Fruit fly (Drosophila melanogaster) whole organism, embryonic: ENCODE data around the gene CG6659.

Experiments
- Antp ChIP-seq: fragments of 200-800 bp; sonication (Bioruptor generic); optimal IDR thresholded peaks from 3 replicates; lab custom pipeline; 2016; ENCODE audit warnings: missing biosample characterization, missing genetic modification characterization
- Awh ChIP-seq: fragments of 200-800 bp; sonication (Bioruptor generic); IDR thresholded peaks from 2 replicates; pipeline ENCODE4, ENCODE4 v1.3.6; 2022; ENCODE audit warnings: missing biosample characterization, missing genetic modification characterization
- CG10147 ChIP-seq: fragments of 200-800 bp; sonication (Bioruptor generic); optimal IDR thresholded peaks from 2 replicates; lab custom pipeline; 2019; ENCODE audit warnings: missing biosample characterization, mild to moderate bottlenecking, missing genetic modification characterization, moderate library complexity
- CG11398 ChIP-seq: fragments of 200-800 bp; sonication (Bioruptor generic); optimal IDR thresholded peaks from 2 replicates; lab custom pipeline; 2016; ENCODE audit warnings: missing biosample characterization, missing genetic modification characterization
- CG12155 ChIP-seq: fragments of 200-800 bp; sonication (Bioruptor generic); optimal IDR thresholded peaks from 3 replicates; lab custom pipeline; 2016; ENCODE audit warnings: missing biosample characterization, missing genetic modification characterization
- CG13775 ChIP-seq: fragments of 200-800 bp; sonication (Bioruptor generic); optimal IDR thresholded peaks from 3 replicates; lab custom pipeline; 2017; ENCODE audit warnings: missing biosample characterization, mild to moderate bottlenecking, missing genetic modification characterization
- CG14667 ChIP-seq: fragments of 200-800 bp; sonication (Bioruptor generic); IDR thresholded peaks from 2 replicates; pipeline ENCODE4 v1.3.6; 2022; ENCODE audit warnings: missing biosample characterization, missing genetic modification characterization
- CG15011 ChIP-seq: fragments of 200-800 bp; sonication (Bioruptor generic); optimal IDR thresholded peaks from 3 replicates; lab custom pipeline; 2018; ENCODE audit warnings: missing biosample characterization, mild to moderate bottlenecking, missing genetic modification characterization
- CG16815 ChIP-seq: fragments of 200-800 bp; sonication (Bioruptor generic); optimal IDR thresholded peaks from 3 replicates; lab custom pipeline; 2017; ENCODE audit warnings: missing biosample characterization, mild to moderate bottlenecking, missing genetic modification characterization
- CG17912 ChIP-seq: fragments of 200-800 bp; sonication (Bioruptor generic); optimal IDR thresholded peaks from 2 replicates; lab custom pipeline; 2018; ENCODE audit warnings: missing biosample characterization, mild to moderate bottlenecking, missing genetic modification characterization
- CG18599 ChIP-seq: fragments of 200-800 bp; sonication (Bioruptor generic); optimal IDR thresholded peaks from 3 replicates; lab custom pipeline; 2017; ENCODE audit warnings: missing biosample characterization, missing genetic modification characterization, mild to moderate bottlenecking, moderate library complexity, missing genetic modification reagents
- CG2875 ChIP-seq: fragments of 200-800 bp; sonication (Bioruptor generic); optimal IDR thresholded peaks from 2 replicates; lab custom pipeline; 2017; ENCODE audit warnings: missing biosample characterization, mild to moderate bottlenecking, missing genetic modification characterization, missing genetic modification reagents
- CG30020 ChIP-seq: fragments of 200-800 bp; optimal IDR thresholded peaks from 2 replicates; lab custom pipeline; 2019; ENCODE audit warnings: missing biosample characterization, mild to moderate bottlenecking, missing genetic modification characterization, moderate library complexity
- CG31224 ChIP-seq: fragments of 200-800 bp; sonication (Bioruptor generic); IDR thresholded peaks from 2 replicates; pipeline ENCODE4 v1.3.6; 2022; ENCODE audit warnings: missing biosample characterization, missing genetic modification characterization
- CG5953 ChIP-seq: fragments of 200-800 bp; sonication (Bioruptor generic); IDR thresholded peaks from 2 replicates; pipeline ENCODE4 v1.3.6; 2022; ENCODE audit warnings: missing biosample characterization, missing genetic modification characterization
- CG6654 ChIP-seq: fragments of 200-800 bp; sonication (Bioruptor generic); optimal IDR thresholded peaks from 2 replicates; lab custom pipeline; 2017; ENCODE audit warnings: missing biosample characterization, mild to moderate bottlenecking, missing genetic modification characterization
- CG6765 ChIP-seq: fragments of 200-800 bp; sonication (Bioruptor generic); optimal IDR thresholded peaks from 3 replicates; lab custom pipeline; 2017; ENCODE audit warnings: missing biosample characterization, mild to moderate bottlenecking, missing genetic modification characterization
- CG7372 ChIP-seq: fragments of 200-800 bp; sonication (Bioruptor generic); IDR thresholded peaks from 2 replicates; pipeline ENCODE4 v1.3.6; 2022; ENCODE audit warnings: missing biosample characterization, missing genetic modification characterization
- CG8478 ChIP-seq: fragments of >200 bp; optimal IDR thresholded peaks from 2 replicates; lab custom pipeline; 2018
- CG8924 ChIP-seq: fragments of 200-800 bp; optimal IDR thresholded peaks from 3 replicates; lab custom pipeline; 2019; ENCODE audit warnings: missing biosample characterization, mild to moderate bottlenecking, missing genetic modification characterization, moderate library complexity
- CHES-1-like ChIP-seq: fragments of 200-800 bp; sonication (Bioruptor generic); optimal IDR thresholded peaks from 2 replicates; lab custom pipeline; 2016; ENCODE audit warnings: missing biosample characterization, missing genetic modification characterization
- Dbx ChIP-seq: fragments of 200-800 bp; sonication (Bioruptor generic); IDR thresholded peaks from 3 replicates; pipeline ENCODE4 v1.3.6; 2022; ENCODE audit warnings: missing biosample characterization, missing genetic modification characterization
- Dp ChIP-seq: fragments of 200-800 bp; sonication (Bioruptor generic); optimal IDR thresholded peaks from 2 replicates; lab custom pipeline; 2018; ENCODE audit warnings: missing biosample characterization, mild to moderate bottlenecking, missing genetic modification characterization, moderate library complexity
- HLH3B ChIP-seq: fragments of 200-800 bp; sonication (Bioruptor generic); IDR thresholded peaks from 2 replicates; pipeline ENCODE4 v1.3.6; 2022; ENCODE audit warnings: missing biosample characterization, missing genetic modification characterization
- Hand ChIP-seq: fragments of 200-800 bp; sonication (Bioruptor generic); optimal IDR thresholded peaks from 2 replicates; lab custom pipeline; 2017; ENCODE audit warnings: mild to moderate bottlenecking, missing biosample characterization, missing genetic modification reagents, missing genetic modification characterization
- Hmr ChIP-seq: fragments of 200-800 bp; sonication (Bioruptor generic); optimal IDR thresholded peaks from 3 replicates; lab custom pipeline; 2017; ENCODE audit warnings: mild to moderate bottlenecking, missing biosample characterization, missing genetic modification reagents, missing genetic modification characterization
- Hsf ChIP-seq: fragments of 200-800 bp; sonication (Bioruptor generic); optimal IDR thresholded peaks from 3 replicates; lab custom pipeline; 2016; ENCODE audit warnings: missing biosample characterization, missing genetic modification characterization
- Lhr ChIP-seq: fragments of 200-800 bp; sonication (Bioruptor generic); optimal IDR thresholded peaks from 3 replicates; lab custom pipeline; 2017; ENCODE audit warnings: mild to moderate bottlenecking, missing biosample characterization, missing genetic modification reagents, missing genetic modification characterization
- Mes4 ChIP-seq: fragments of 200-800 bp; sonication (Bioruptor generic); optimal IDR thresholded peaks from 2 replicates; lab custom pipeline; 2016; ENCODE audit warnings: missing biosample characterization, missing genetic modification characterization
- Mrtf ChIP-seq: fragments of 200-800 bp; sonication (Bioruptor generic); IDR thresholded peaks from 3 replicates; pipeline ENCODE4 v1.3.6; 2022; ENCODE audit warnings: missing biosample characterization, missing genetic modification characterization
- Opbp ChIP-seq: fragments of 200-800 bp; sonication (Bioruptor generic); IDR thresholded peaks from 3 replicates; pipeline ENCODE4 v1.3.6; 2022; ENCODE audit warnings: missing biosample characterization, missing genetic modification characterization; ENCODE audit not compliant: partially characterized antibody
- Six4 ChIP-seq: fragments of 200-800 bp; sonication (Bioruptor generic); optimal IDR thresholded peaks from 2 replicates; lab custom pipeline; 2016; ENCODE audit warnings: missing biosample characterization, missing genetic modification characterization
- Sox102F ChIP-seq: fragments of 200-800 bp; sonication (Bioruptor generic); optimal IDR thresholded peaks from 2 replicates; lab custom pipeline; 2018; ENCODE audit warnings: missing biosample characterization, mild to moderate bottlenecking, missing genetic modification characterization, moderate library complexity
- Spps ChIP-seq: fragments of 200-800 bp; sonication (Bioruptor generic); optimal IDR thresholded peaks from 2 replicates; lab custom pipeline; 2018; ENCODE audit warnings: missing biosample characterization, mild to moderate bottlenecking, missing genetic modification characterization
- Trl ChIP-seq, 3 experiments: fragments of >200 bp in 2 of 3; fragments of 200-800 bp in 1 of 3; sonication (Bioruptor generic) in 1 of 3; optimal IDR thresholded peaks; 2 replicates in 1 of 3; 3 replicates in 2 of 3; lab custom pipeline; 2016 to 2017; ENCODE audit warnings: missing biosample characterization in 1 of 3, missing genetic modification characterization in 1 of 3
- Usf ChIP-seq: fragments of 200-800 bp; sonication (Bioruptor generic); optimal IDR thresholded peaks from 2 replicates; lab custom pipeline; 2017; ENCODE audit warnings: missing genotype, missing biosample characterization, missing genetic modification characterization
- YL-1 ChIP-seq: fragments of 200-800 bp; sonication (Bioruptor generic); optimal IDR thresholded peaks from 3 replicates; lab custom pipeline; 2017; ENCODE audit warnings: missing biosample characterization, mild to moderate bottlenecking, missing genetic modification characterization
- ato ChIP-seq: fragments of 200-800 bp; sonication (Bioruptor generic); IDR thresholded peaks from 2 replicates; pipeline ENCODE4 v1.3.6; 2022; ENCODE audit warnings: missing biosample characterization, missing genetic modification characterization; ENCODE audit not compliant: partially characterized antibody
- chm ChIP-seq: fragments of 200-800 bp; sonication (Bioruptor generic); IDR thresholded peaks from 2 replicates; pipeline ENCODE4 v1.3.6; 2022; ENCODE audit warnings: missing biosample characterization, missing genetic modification characterization
- chn ChIP-seq: fragments of 200-800 bp; sonication (Bioruptor generic); optimal IDR thresholded peaks from 2 replicates; lab custom pipeline; 2016; ENCODE audit warnings: missing biosample characterization, missing genetic modification characterization
- danr ChIP-seq: fragments of 200-800 bp; sonication (Bioruptor generic); IDR thresholded peaks from 2 replicates; pipeline ENCODE4 v1.3.6; 2022; ENCODE audit warnings: missing biosample characterization, missing genetic modification characterization
- gsb-n ChIP-seq: fragments of 200-800 bp; sonication (Bioruptor generic); optimal IDR thresholded peaks from 3 replicates; lab custom pipeline; 2018; ENCODE audit warnings: missing biosample characterization, mild to moderate bottlenecking, missing genetic modification characterization
- ham ChIP-seq: fragments of 200-800 bp; sonication (Bioruptor generic); IDR thresholded peaks from 2 replicates; pipeline ENCODE4 v1.3.6; 2022; ENCODE audit warnings: missing biosample characterization, missing genetic modification characterization
- mld ChIP-seq: fragments of 200-800 bp; sonication (Bioruptor generic); IDR thresholded peaks from 3 replicates; pipeline ENCODE4 v1.3.6; 2022; ENCODE audit warnings: missing biosample characterization, missing genetic modification characterization; ENCODE audit not compliant: partially characterized antibody
- nerfin-2 ChIP-seq: fragments of 200-800 bp; sonication (Bioruptor generic); IDR thresholded peaks from 2 replicates; pipeline ENCODE4 v1.3.6; 2022; ENCODE audit warnings: missing biosample characterization, missing genetic modification characterization; ENCODE audit not compliant: partially characterized antibody
- pfk ChIP-seq: fragments of 200-800 bp; sonication (Bioruptor generic); optimal IDR thresholded peaks from 2 replicates; lab custom pipeline; 2018; ENCODE audit warnings: missing biosample characterization, mild to moderate bottlenecking, missing genetic modification characterization, moderate library complexity
- row ChIP-seq: fragments of 200-800 bp; sonication (Bioruptor generic); IDR thresholded peaks from 3 replicates; pipeline ENCODE4 v1.3.6; 2022; ENCODE audit warnings: missing biosample characterization, missing genetic modification characterization
- salm ChIP-seq: fragments of 200-800 bp; sonication (Bioruptor generic); optimal IDR thresholded peaks from 2 replicates; lab custom pipeline; 2018; ENCODE audit warnings: missing biosample characterization, mild to moderate bottlenecking, missing genetic modification characterization
- tin ChIP-seq: fragments of 200-800 bp; sonication (Bioruptor generic); optimal IDR thresholded peaks from 3 replicates; lab custom pipeline; 2016; ENCODE audit warnings: missing biosample characterization, missing genetic modification characterization
- unc-4 ChIP-seq: fragments of 200-800 bp; sonication (Bioruptor generic); IDR thresholded peaks from 2 replicates; pipeline ENCODE4 v1.3.6; 2022; ENCODE audit warnings: missing biosample characterization, missing genetic modification characterization; ENCODE audit not compliant: partially characterized antibody
- usp ChIP-seq: fragments of >200 bp; optimal IDR thresholded peaks from 2 replicates; lab custom pipeline; 2017; ENCODE audit warnings: missing biosample characterization, missing genetic modification characterization
- wor ChIP-seq: fragments of 200-800 bp; sonication (Bioruptor generic); IDR thresholded peaks from 2 replicates; pipeline ENCODE4 v1.3.6; 2022; ENCODE audit warnings: missing biosample characterization, missing genetic modification characterization

The CG6659 gene

dm6 chrX:18657502-18657947 lies 439 bp upstream of the CG6659 start, which contains the start of gene fu (continued):
- TF ChIP-seq danr (GFP tag; lab: Robert Waterston, UW) (no peak), Dbx (GFP tag; lab: Robert Waterston, UW) (no peak), pfk (GFP tag; lab: Kevin White, UChicago) (no peak), Mrtf (GFP tag; lab: Robert Waterston, UW) (no peak), Hsf (GFP tag; lab: Kevin White, UChicago) (no peak), chm (GFP tag; lab: Robert Waterston, UW) (no peak), CG5953 (no peak), Mes4 (GFP tag; lab: Kevin White, UChicago) (no peak), CG13775 (peak; percentile 30), Spps (no peak), salm (tag; lab: Kevin White, UChicago) (no peak), Usf (GFP tag; lab: Kevin White, UChicago) (no peak), row (GFP tag; lab: Robert Waterston, UW) (peak; percentile 80), Trl (optimal IDR thresholded peaks at IDR 0.05; lab: Kevin White, UChicago) (no peak), Trl (GFP tag; optimal IDR thresholded peaks at IDR 0.05; lab: Kevin White, UChicago) (no peak), Sox102F (GFP tag; lab: Kevin White, UChicago) (no peak), chn (GFP tag; lab: Kevin White, UChicago) (no peak), CG11398 (GFP tag; lab: Kevin White, UChicago) (no peak), CG17912 (GFP tag; lab: Kevin White, UChicago) (no peak), nerfin-2 (GFP tag; lab: Robert Waterston, UW) (no peak), usp (GFP tag; lab: Kevin White, UChicago) (no peak), CG8924 (peak; percentile 53), CHES-1-like (no peak), Opbp (GFP tag; lab: Robert Waterston, UW) (no peak), Hand (no peak), Hmr (peak; percentile 55), Lhr (no peak), CG16815 (GFP tag; lab: Kevin White, UChicago) (no peak), CG18599 (GFP tag; lab: Kevin White, UChicago) (no peak), Six4 (GFP tag; lab: Kevin White, UChicago) (no peak), Dp (GFP tag; lab: Kevin White, UChicago) (no peak), Awh (GFP tag; lab: Robert Waterston, UW) (no peak), CG6654 (no peak), CG7372 (GFP tag; lab: Robert Waterston, UW) (no peak), HLH3B (no peak), CG12155 (GFP tag; lab: Kevin White, UChicago) (no peak), mld (GFP tag; lab: Robert Waterston, UW) (no peak), CG15011 (no peak), unc-4 (GFP tag; lab: Robert Waterston, UW) (no peak), gsb-n (tag; lab: Kevin White, UChicago) (no peak), Antp (GFP tag; lab: Kevin White, UChicago) (no peak), YL-1 (GFP tag; lab: Kevin White, UChicago) (peak; percentile 2), CG31224 (GFP tag; lab: Robert Waterston, UW) (no peak), CG30020 (peak; percentile 0), ham (no peak), CG10147 (GFP tag; lab: Kevin White, UChicago) (peak; percentile 10), CG8478 (lab: Kevin White, UChicago) (no peak), CG14667 (no peak), CG6765 (GFP tag; lab: Kevin White, UChicago) (peak; percentile 56), CG2875 (GFP tag; lab: Kevin White, UChicago) (no peak), ato (GFP tag; lab: Robert Waterston, UW) (no peak), wor (GFP tag; lab: Robert Waterston, UW) (no peak), tin (no peak)
